Worm (Caenorhabditis elegans) whole organism, L2 larva: ENCODE results near the gene dlst-1.

Experiments used
- F13H6.1 ChIP-seq: sonication (generic microtip); optimal IDR thresholded peaks from 2 replicates; lab custom pipeline; 2016; ENCODE audit warnings: missing genetic modification characterization, missing compliant biosample characterization
- ceh-16 ChIP-seq: fragments of 150-350 bp; optimal IDR thresholded peaks from 2 replicates; lab custom pipeline; 2014; ENCODE audit warnings: missing biosample characterization, missing genetic modification characterization
- dmd-4 ChIP-seq: sonication (generic microtip); optimal IDR thresholded peaks from 2 replicates; lab custom pipeline; 2017; ENCODE audit warnings: missing biosample characterization, missing genetic modification characterization
- elt-3 ChIP-seq: sonication (generic microtip); optimal IDR thresholded peaks from 2 replicates; lab custom pipeline; 2017; ENCODE audit warnings: missing biosample characterization, missing genetic modification characterization
- lsy-2 ChIP-seq, 2 experiments: fragments of 150-350 bp in 1 of 2; sonication (generic microtip) in 1 of 2; optimal IDR thresholded peaks; 2 replicates each; lab custom pipeline; 2014 to 2017; ENCODE audit warnings: missing biosample characterization in 2 of 2, missing genetic modification characterization in 2 of 2
- nhr-23 ChIP-seq: fragments of 150-350 bp; optimal IDR thresholded peaks from 2 replicates; lab custom pipeline; 2014; ENCODE audit warnings: missing biosample characterization, missing genetic modification reagents, missing genetic modification characterization
- nhr-237 ChIP-seq: fragments of 150-350 bp; optimal IDR thresholded peaks from 2 replicates; lab custom pipeline; 2014; ENCODE audit warnings: missing biosample characterization, missing genetic modification characterization
- skn-1 ChIP-seq: sonication (generic microtip); optimal IDR thresholded peaks from 2 replicates; lab custom pipeline; 2017; ENCODE audit warnings: missing biosample characterization, missing genetic modification characterization
- sma-3 ChIP-seq: sonication (generic microtip); optimal IDR thresholded peaks from 2 replicates; lab custom pipeline; 2016; ENCODE audit warnings: missing genetic modification reagents, missing genetic modification characterization, missing compliant biosample characterization
- snpc-4 ChIP-seq: fragments of 150-350 bp; optimal IDR thresholded peaks from 2 replicates; lab custom pipeline; 2014; ENCODE audit warnings: missing biosample characterization, missing genetic modification characterization
- unc-62 ChIP-seq: fragments of 150-350 bp; optimal IDR thresholded peaks from 2 replicates; lab custom pipeline; 2014; ENCODE audit warnings: missing biosample characterization, missing genetic modification reagents, missing genetic modification characterization

dlst-1 gene

ce11 chrV:6657532-6658259, 51.2 kb downstream of the dlst-1 start:
- TF ChIP-seq dmd-4 (tag; lab: Kevin White, UChicago) (no peak), elt-3 (no peak), nhr-237 (tag; lab: Kevin White, UChicago) (no peak), skn-1 (tag; lab: Kevin White, UChicago) (peak; percentile 13), F13H6.1 (no peak), lsy-2 (tag; optimal IDR thresholded peaks at IDR 0.05; lab: Kevin White, UChicago) (no peak), unc-62 (GFP tag; lab: Kevin White, UChicago) (no peak), snpc-4 (peak; percentile 5), nhr-23 (no peak), ceh-16 (tag; lab: Kevin White, UChicago) (no peak), sma-3 (peak; percentile 20)
